Worm (Caenorhabditis elegans) whole organism, mixed stage, embryonic: ENCODE results near the gene pha-4.

ENCODE experiments used
- elt-3 ChIP-seq: fragments of 150-350 bp; optimal IDR thresholded peaks from 2 replicates; lab custom pipeline; 2014; ENCODE audit warnings: missing biosample characterization, missing genetic modification characterization
- pha-4 ChIP-seq: fragments of 150-350 bp; optimal IDR thresholded peaks from 2 replicates; lab custom pipeline; 2018; ENCODE audit warnings: missing biosample characterization, missing genetic modification reagents, missing genetic modification characterization

- TF ChIP-seq pha-4 (tag; lab: Kevin White, UChicago) (no peak), elt-3 (tag; lab: Kevin White, UChicago) (no peak)
These were observed 2.6 kb downstream of the pha-4 start for ce11 chrV:20755494-20755893.
